Worm (Caenorhabditis elegans): ENCODE data around the gene R10H10.4.

- TF ChIP-seq lin-11 (tag; optimal IDR thresholded peaks at IDR 0.05) (no peak), unc-86 (tag; optimal IDR thresholded peaks at IDR 0.05) (no peak)
Observed at ce11 chrIV:10442904-10443303, 48.1 kb upstream of the R10H10.4 start.
